Fruit fly (Drosophila melanogaster) whole organism: ENCODE results near the gene CG15199.

Source experiments
- CG8478 ChIP-seq: fragments of >200 bp; optimal IDR thresholded peaks from 2 replicates; lab custom pipeline; 2018; ENCODE audit warnings: inconsistent platforms
- EcR ChIP-seq, 2 experiments: fragments of >200 bp; optimal IDR thresholded peaks; 2 replicates each; lab custom pipeline; 2017; ENCODE audit warnings: missing biosample characterization in 2 of 2, missing genetic modification characterization in 2 of 2, missing genetic modification reagents in 2 of 2
- psq ChIP-seq: fragments of >200 bp; optimal IDR thresholded peaks from 2 replicates; lab custom pipeline; 2017

DNA sequence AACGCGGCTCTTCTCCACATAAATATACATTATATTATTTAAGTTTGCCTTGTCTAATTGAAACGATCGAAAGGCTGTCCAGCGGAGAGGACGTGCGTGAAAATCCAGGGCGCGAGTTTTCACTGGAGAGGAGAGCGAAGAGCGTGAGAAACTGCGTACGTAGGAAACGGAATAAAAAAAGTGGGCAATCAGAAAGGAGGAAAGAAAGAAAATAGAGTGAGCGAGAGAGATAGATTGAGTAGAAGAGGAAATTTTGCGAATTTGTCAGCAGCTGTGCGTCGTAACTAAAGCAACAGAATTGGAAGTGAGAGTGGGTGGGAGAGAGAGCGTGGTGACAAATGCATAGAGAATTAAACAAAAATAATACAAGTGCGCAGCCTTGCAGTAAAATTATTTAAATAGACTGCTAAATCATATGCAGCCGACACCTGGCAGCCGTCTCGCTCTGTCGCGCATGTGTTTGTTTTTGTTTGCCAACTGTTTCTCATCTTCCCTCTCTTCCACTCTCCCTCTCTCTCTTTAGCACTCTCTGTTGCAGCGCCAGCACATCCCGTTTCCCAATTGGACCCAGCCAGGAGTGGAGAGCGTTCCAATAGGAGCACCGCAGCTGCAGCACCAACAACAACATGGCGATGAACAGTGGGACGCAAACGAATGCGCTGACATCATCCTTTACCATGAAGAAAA is 13.0 kb upstream of the CG15199 start:
- TF ChIP-seq psq = no peak
- peak; percentile 56 for TF ChIP-seq CG8478 (lab: Kevin White, UChicago)
- TF ChIP-seq EcR (GFP tag; optimal IDR thresholded peaks at IDR 0.05; lab: Kevin White, UChicago) = no peak
